Worm (Caenorhabditis elegans): Measurements from ENCODE around the gene oatr-1.

Gene oatr-1

DNA sequence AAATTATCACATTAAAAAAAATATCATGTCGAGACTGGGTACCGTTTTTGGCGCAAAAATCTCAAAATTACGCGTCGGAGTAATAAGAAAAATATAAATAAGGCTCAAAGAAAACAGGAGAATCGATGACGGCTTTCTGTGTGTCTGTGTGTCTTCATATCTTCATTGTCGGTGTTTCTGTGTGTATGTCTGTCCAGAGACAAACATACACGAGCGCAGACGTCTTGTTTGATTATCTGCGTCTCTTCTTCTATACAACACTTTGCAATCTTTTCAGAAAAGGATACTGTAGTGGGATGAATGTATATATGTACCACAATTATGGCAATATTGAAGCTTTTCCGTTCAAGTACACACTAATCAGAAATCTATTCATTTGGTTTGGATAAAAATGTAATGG, 48.4 kb upstream of the oatr-1 start, which contains the start of gene C05D11.13 (continued):
- TF ChIP-seq dox-1 (GFP tag; IDR thresholded peaks at IDR 0.05) (0 out of 2 replicates have a peak, but pooled peaks have one; percentile 32), madf-6 (GFP tag; IDR thresholded peaks at IDR 0.05) (peak; percentile 30; the same call in 1 of the 2 replicates), F49E8.2 (tag; optimal IDR thresholded peaks at IDR 0.05; ENCODE audit: insufficient read depth) (no peak), ztf-3 (GFP tag; optimal IDR thresholded peaks at IDR 0.05) (no peak), snpc-3.4 (tag; optimal IDR thresholded peaks at IDR 0.05) (no peak), ceh-58 (GFP tag; IDR thresholded peaks at IDR 0.05) (no peak), lin-35 (GFP tag; optimal IDR thresholded peaks at IDR 0.05) (peak in 1 of 3 experiments; percentile 38), sdz-38 (tag; optimal IDR thresholded peaks at IDR 0.05) (no peak), ZK185.1 (tag; optimal IDR thresholded peaks at IDR 0.05; ENCODE audit: poor library complexity, severe bottlenecking) (no peak), attf-6 (GFP tag; IDR thresholded peaks at IDR 0.05) (no peak), unc-130 (GFP tag; optimal IDR thresholded peaks at IDR 0.05) (no peak), F22D6.2 (tag; optimal IDR thresholded peaks at IDR 0.05) (no peak), akir-1 (GFP tag; optimal IDR thresholded peaks at IDR 0.05) (no peak), lin-26 (GFP tag; IDR thresholded peaks at IDR 0.05) (0 out of 2 replicates have a peak, but pooled peaks have one; percentile 31), mxl-1 (tag; optimal IDR thresholded peaks at IDR 0.05) (no peak), madf-3 (GFP tag; IDR thresholded peaks at IDR 0.05) (no peak), hsf-1 (GFP tag; IDR thresholded peaks at IDR 0.05) (no peak), lag-1 (GFP tag; IDR thresholded peaks at IDR 0.05) (no peak), mes-4 (tag; optimal IDR thresholded peaks at IDR 0.05) (no peak), F23B12.7 (tag; optimal IDR thresholded peaks at IDR 0.05; ENCODE audit: insufficient read depth) (no peak), nhr-179 (tag; optimal IDR thresholded peaks at IDR 0.05) (no peak), aptf-2 (GFP tag; conservative IDR thresholded peaks at IDR 0.05) (no peak), hmg-20 (GFP tag; IDR thresholded peaks at IDR 0.05) (no peak), ztf-6 (GFP tag; IDR thresholded peaks at IDR 0.05) (no peak), B0035.1 (tag; optimal IDR thresholded peaks at IDR 0.05) (no peak), snpc-4 (GFP tag; optimal IDR thresholded peaks at IDR 0.05) (no peak), snpc-4 (tag; optimal IDR thresholded peaks at IDR 0.05) (peak in 3 of 4 experiments; percentile 1 to 32 (median 20)), hlh-26 (GFP tag; conservative IDR thresholded peaks at IDR 0.05) (no peak), ztf-22 (GFP tag; optimal IDR thresholded peaks at IDR 0.05) (no peak), lsl-1 (GFP tag; optimal IDR thresholded peaks at IDR 0.05) (no peak), him-1 (tag; optimal IDR thresholded peaks at IDR 0.05) (no peak), ceh-100 (GFP tag; IDR thresholded peaks at IDR 0.05) (no peak), ztf-26 (tag; optimal IDR thresholded peaks at IDR 0.05) (peak; percentile 37)

DNA sequence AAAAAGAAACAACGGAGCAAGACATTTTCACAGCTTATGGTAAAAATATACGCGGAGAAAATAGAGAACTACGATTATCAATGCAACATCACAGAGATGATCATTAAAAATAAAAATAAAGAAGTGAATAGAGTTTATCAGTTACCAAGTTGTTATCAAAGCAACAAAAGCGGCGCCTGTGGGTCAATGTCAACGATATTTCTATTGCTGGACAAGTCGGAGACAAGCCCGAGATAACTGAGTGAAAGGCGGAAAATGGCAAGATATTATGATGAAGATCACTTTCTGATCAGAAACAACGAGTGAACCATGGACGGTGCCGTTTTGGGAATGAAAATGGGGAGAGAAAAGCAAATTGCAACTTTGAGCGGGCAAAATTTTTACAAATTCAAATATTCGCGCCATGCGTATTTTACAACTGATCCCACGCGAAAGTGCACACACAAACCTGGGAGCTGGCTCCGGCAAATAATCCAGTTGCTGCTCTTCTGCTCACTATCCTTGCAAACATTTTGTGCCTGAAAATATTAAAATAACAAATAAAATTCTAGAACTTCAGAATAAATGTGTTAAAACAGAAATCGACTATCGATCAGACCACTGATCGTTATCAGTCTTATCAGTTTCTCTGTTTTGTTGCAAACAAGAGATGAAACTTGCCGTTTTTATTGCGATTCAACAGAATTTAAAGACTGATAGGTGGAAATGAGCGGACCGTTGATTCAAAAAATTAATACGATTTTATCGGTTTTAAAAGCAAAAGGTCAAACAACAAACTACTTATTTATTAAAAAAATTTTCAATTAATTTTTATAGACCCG, 46.5 kb upstream of the oatr-1 start, which contains the start of gene mel-32:
mel-32 (minus strand) TSS at position 696 of the 821 bp plus-strand sequence.
- TF ChIP-seq F33H1.4 (GFP tag; IDR thresholded peaks at IDR 0.05) (peak; percentile 76), B0261.1 (tag; optimal IDR thresholded peaks at IDR 0.05) (no peak), B0035.1 (tag; optimal IDR thresholded peaks at IDR 0.05) (no peak), bed-2 (GFP tag; IDR thresholded peaks at IDR 0.05) (no peak), snpc-1.1 (tag; optimal IDR thresholded peaks at IDR 0.05; ENCODE audit: insufficient read depth) (no peak), ztf-22 (GFP tag; optimal IDR thresholded peaks at IDR 0.05) (no peak), somi-1 (GFP tag; optimal IDR thresholded peaks at IDR 0.05) (no peak), Y53F4B.3 (GFP tag; IDR thresholded peaks at IDR 0.05) (no peak), fkh-3 (tag; optimal IDR thresholded peaks at IDR 0.05) (no peak), chd-7 (tag; optimal IDR thresholded peaks at IDR 0.05) (no peak), akir-1 (GFP tag; optimal IDR thresholded peaks at IDR 0.05) (no peak), ceh-58 (GFP tag; IDR thresholded peaks at IDR 0.05) (no peak), ceh-40 (GFP tag; IDR thresholded peaks at IDR 0.05) (no peak), let-607 (tag; optimal IDR thresholded peaks at IDR 0.05) (peak in 1 of 2 experiments; percentile 21), egrh-3 (GFP tag; IDR thresholded peaks at IDR 0.05) (no peak), lag-1 (GFP tag; IDR thresholded peaks at IDR 0.05) (no peak), gei-17 (GFP tag; optimal IDR thresholded peaks at IDR 0.05) (no peak), egl-18 (GFP tag; IDR thresholded peaks at IDR 0.05) (no peak), Y67H2A.10 (GFP tag; conservative IDR thresholded peaks at IDR 0.05) (0 out of 2 replicates have a peak, but pooled peaks have one; percentile 36)
